Worm (Caenorhabditis elegans): ENCODE results near the gene ZK688.12.

ce11 chrIII:7882900-7883299 is 30.5 kb downstream of the ZK688.12 start, which contains the start of gene ZK688.9:
- no peak for TF ChIP-seq egl-27 (tag; optimal IDR thresholded peaks at IDR 0.05)
- no peak for TF ChIP-seq ztf-4 (tag; optimal IDR thresholded peaks at IDR 0.05)
- TF ChIP-seq zag-1 (tag; optimal IDR thresholded peaks at IDR 0.05), result no peak
- no peak for TF ChIP-seq mdl-1 (tag; optimal IDR thresholded peaks at IDR 0.05)
- TF ChIP-seq unc-62 (GFP tag; optimal IDR thresholded peaks at IDR 0.05), result no peak
- TF ChIP-seq ama-1 (optimal IDR thresholded peaks at IDR 0.05), result no peak

Measured in whole organism, L3 larva.